Worm (Caenorhabditis elegans): ENCODE results near the gene F54D10.7.

The F54D10.7 gene

DNA sequence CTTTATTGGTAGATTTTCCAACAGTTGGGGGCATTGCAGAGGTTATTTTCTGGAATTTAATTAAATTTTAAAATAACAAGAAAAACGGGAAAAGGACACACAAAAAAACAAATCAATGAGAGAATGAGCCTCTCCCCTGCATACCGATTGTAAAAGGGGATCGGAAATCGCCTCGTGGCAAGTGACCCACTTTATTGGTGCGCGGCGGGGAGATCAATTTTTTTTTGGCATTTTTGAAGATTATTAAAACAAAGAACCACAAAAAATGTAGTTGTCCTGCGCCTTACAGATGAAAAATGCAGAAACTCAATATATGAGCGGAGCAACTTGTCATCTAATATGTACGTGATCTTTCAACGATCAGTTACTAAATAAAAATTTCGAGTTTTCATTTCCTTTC lies at the start of gene F54D10.7:
Gene F54D10.7 (minus strand): TSS at position 49 of the 400 bp plus-strand sequence.
- TF ChIP-seq elt-3 (tag; optimal IDR thresholded peaks at IDR 0.05) (no peak), zag-1 (tag; optimal IDR thresholded peaks at IDR 0.05) (no peak), lin-11 (tag; optimal IDR thresholded peaks at IDR 0.05) (no peak), lin-13 (GFP tag; optimal IDR thresholded peaks at IDR 0.05) (no peak), ama-1 (optimal IDR thresholded peaks at IDR 0.05) (no peak), mbf-1 (tag; optimal IDR thresholded peaks at IDR 0.05) (no peak), dmd-4 (tag; optimal IDR thresholded peaks at IDR 0.05) (no peak), lin-39 (tag; optimal IDR thresholded peaks at IDR 0.05) (no peak), mdl-1 (tag; optimal IDR thresholded peaks at IDR 0.05) (no peak), ceh-82 (tag; optimal IDR thresholded peaks at IDR 0.05) (no peak), F13H6.1 (tag; optimal IDR thresholded peaks at IDR 0.05) (no peak), gmeb-1 (tag; optimal IDR thresholded peaks at IDR 0.05) (no peak), mab-5 (tag; optimal IDR thresholded peaks at IDR 0.05) (no peak), ztf-11 (tag; optimal IDR thresholded peaks at IDR 0.05) (no peak), nhr-237 (tag; optimal IDR thresholded peaks at IDR 0.05) (no peak), nhr-6 (tag; optimal IDR thresholded peaks at IDR 0.05) (no peak), nhr-12 (tag; optimal IDR thresholded peaks at IDR 0.05) (no peak), aly-2 (tag; optimal IDR thresholded peaks at IDR 0.05) (no peak)

DNA sequence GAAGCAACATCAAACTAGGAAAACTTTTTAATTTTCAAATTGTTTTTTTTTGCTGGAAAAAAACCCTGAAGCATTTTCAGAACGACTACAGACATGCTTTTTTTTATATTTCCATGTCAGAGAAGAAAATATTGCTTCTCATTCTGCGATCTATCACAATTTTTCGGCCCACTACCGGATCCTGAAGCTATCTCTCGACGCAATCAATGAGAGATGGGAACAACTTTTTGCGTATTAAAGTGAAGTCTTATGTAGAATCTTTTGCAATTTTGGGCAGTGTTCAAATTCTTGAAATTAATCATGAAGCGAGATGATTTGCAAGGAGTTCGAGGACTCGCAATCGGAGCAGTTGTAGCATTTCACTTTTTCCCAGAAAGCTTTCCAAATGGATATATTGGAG lies 48.5 kb upstream of the F54D10.7 start, which contains the start of gene oac-10:
Gene oac-10 (plus strand): TSS at position 301 of the 400 bp plus-strand sequence.
- TF ChIP-seq mdl-1 (tag; optimal IDR thresholded peaks at IDR 0.05) (no peak), dmd-4 (tag; optimal IDR thresholded peaks at IDR 0.05) (no peak), sma-9 (GFP tag; optimal IDR thresholded peaks at IDR 0.05) (no peak), sma-9 (tag; optimal IDR thresholded peaks at IDR 0.05) (no peak), ztf-1 (GFP tag; conservative IDR thresholded peaks at IDR 0.05) (no peak), aly-2 (tag; optimal IDR thresholded peaks at IDR 0.05) (no peak), snpc-4 (tag; optimal IDR thresholded peaks at IDR 0.05) (no peak), nhr-6 (tag; optimal IDR thresholded peaks at IDR 0.05) (no peak)

DNA sequence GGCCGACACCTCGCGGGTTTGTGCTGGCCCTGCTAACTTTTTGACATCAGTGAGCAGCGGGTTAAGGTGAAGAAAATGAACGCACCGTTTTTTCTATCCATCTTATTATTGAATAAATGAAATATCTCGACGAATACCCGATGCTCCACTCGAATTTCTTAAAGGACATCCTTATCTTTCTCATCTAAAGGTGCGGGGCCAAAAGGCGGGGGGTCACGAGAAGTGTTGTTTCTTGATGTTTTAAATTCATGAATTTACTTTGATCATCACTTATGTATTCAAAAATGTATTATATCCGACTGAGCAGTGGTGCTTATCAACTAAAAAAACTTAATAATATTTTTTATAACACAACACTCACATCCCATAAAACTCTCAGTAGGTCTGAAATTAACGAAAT lies 43.6 kb upstream of the F54D10.7 start, which contains the start of gene nhr-261:
Gene nhr-261 (minus strand): TSS at position 101 of the 400 bp plus-strand sequence.
- TF ChIP-seq lin-39 (tag; optimal IDR thresholded peaks at IDR 0.05), result no peak
- TF ChIP-seq fos-1 (tag; optimal IDR thresholded peaks at IDR 0.05), result no peak
- no peak for TF ChIP-seq nhr-77 (tag; optimal IDR thresholded peaks at IDR 0.05)
- TF ChIP-seq sma-9 (GFP tag; optimal IDR thresholded peaks at IDR 0.05), result no peak
- no peak for TF ChIP-seq sma-9 (tag; optimal IDR thresholded peaks at IDR 0.05)
- no peak for TF ChIP-seq ceh-82 (tag; optimal IDR thresholded peaks at IDR 0.05)
- TF ChIP-seq ztf-11 (tag; optimal IDR thresholded peaks at IDR 0.05), result no peak
- no peak for TF ChIP-seq nhr-129 (tag; optimal IDR thresholded peaks at IDR 0.05)

DNA sequence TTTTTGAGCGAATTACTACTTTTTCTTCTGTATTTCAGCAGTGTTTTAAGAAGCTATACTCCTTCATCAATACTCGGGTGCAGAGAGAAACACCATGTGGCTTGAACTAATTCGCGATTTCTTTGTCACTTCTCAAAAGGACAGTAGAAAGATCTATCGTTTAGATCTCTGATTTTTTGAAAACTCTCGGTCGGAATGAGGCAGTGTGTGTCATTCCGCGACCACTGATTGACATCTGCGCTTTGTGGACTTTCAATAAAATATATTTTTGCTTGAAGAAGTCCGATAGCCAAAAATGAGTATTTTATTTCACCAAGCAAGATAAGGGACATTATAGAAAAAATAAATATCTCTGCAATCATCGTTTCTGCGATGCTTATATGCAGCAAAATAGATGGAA lies 41.0 kb upstream of the F54D10.7 start:
- no peak for TF ChIP-seq skn-1 (tag; optimal IDR thresholded peaks at IDR 0.05)
- no peak for TF ChIP-seq mab-5 (tag; optimal IDR thresholded peaks at IDR 0.05)
- no peak for TF ChIP-seq elt-3 (tag; optimal IDR thresholded peaks at IDR 0.05)
- no peak for TF ChIP-seq lin-13 (GFP tag; optimal IDR thresholded peaks at IDR 0.05)
- no peak for TF ChIP-seq ztf-1 (GFP tag; conservative IDR thresholded peaks at IDR 0.05)
- peak; percentile 76 for TF ChIP-seq elt-1 (tag; optimal IDR thresholded peaks at IDR 0.05)
- TF ChIP-seq lsy-2 (tag; optimal IDR thresholded peaks at IDR 0.05), result no peak

DNA sequence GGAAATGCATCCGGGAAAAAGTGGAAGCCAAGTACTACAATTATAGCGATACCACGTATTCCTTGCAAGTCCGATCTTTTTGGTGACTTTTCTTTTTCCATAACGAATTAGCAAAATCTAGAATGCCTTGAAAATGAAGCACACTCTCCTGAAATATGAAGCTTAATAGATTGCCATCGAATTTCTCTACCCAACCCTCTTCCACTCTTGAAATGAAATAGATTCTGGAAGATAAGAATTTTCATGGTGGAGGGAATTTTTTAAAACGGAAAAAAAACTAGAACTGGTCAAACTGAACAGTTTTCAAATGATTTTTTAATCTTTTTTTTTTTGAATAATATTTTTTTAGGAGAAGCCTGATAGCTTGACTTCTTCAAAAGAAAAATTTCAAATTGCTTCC lies 39.7 kb upstream of the F54D10.7 start, which contains the start of gene oac-11:
Gene oac-11 (minus strand): TSS at position 101 of the 400 bp plus-strand sequence.
- no peak for TF ChIP-seq nhr-10 (tag; optimal IDR thresholded peaks at IDR 0.05)
- TF ChIP-seq sma-9 (GFP tag; optimal IDR thresholded peaks at IDR 0.05), result no peak
- TF ChIP-seq sma-9 (tag; optimal IDR thresholded peaks at IDR 0.05), result no peak
- no peak for TF ChIP-seq mdl-1 (tag; optimal IDR thresholded peaks at IDR 0.05)
- no peak for TF ChIP-seq alr-1 (tag; optimal IDR thresholded peaks at IDR 0.05)
- no peak for TF ChIP-seq lin-13 (GFP tag; optimal IDR thresholded peaks at IDR 0.05)
- no peak for TF ChIP-seq F13H6.1 (tag; optimal IDR thresholded peaks at IDR 0.05)
- no peak for TF ChIP-seq nhr-11 (tag; optimal IDR thresholded peaks at IDR 0.05)
- no peak for TF ChIP-seq nhr-237 (tag; optimal IDR thresholded peaks at IDR 0.05)
- TF ChIP-seq ceh-82 (tag; optimal IDR thresholded peaks at IDR 0.05), result no peak
- no peak for TF ChIP-seq egl-27 (tag; optimal IDR thresholded peaks at IDR 0.05)
- no peak for TF ChIP-seq gmeb-1 (tag; optimal IDR thresholded peaks at IDR 0.05)
- no peak for TF ChIP-seq elt-1 (tag; optimal IDR thresholded peaks at IDR 0.05)
- no peak for TF ChIP-seq nhr-25 (tag; optimal IDR thresholded peaks at IDR 0.05)
- no peak for TF ChIP-seq nhr-23 (tag; optimal IDR thresholded peaks at IDR 0.05)
- TF ChIP-seq mbf-1 (tag; optimal IDR thresholded peaks at IDR 0.05), result no peak
- TF ChIP-seq nhr-21 (tag; optimal IDR thresholded peaks at IDR 0.05), result no peak
